Worm (Caenorhabditis elegans) whole organism, young adult: ENCODE results near the gene C31C9.9.
"Not testable (repeated sequence)": the region's sequence is repeated elsewhere in the genome, so short reads cannot be mapped to it uniquely, and the experiment has no call there.

Source experiments
- B0035.1 ChIP-seq: sonication (generic microtip); optimal IDR thresholded peaks from 2 replicates; lab custom pipeline; 2016; ENCODE audit warnings: missing genetic modification characterization, mild to moderate bottlenecking, missing compliant biosample characterization, missing genotype, missing genetic modification reagents
- B0261.1 ChIP-seq: sonication (generic microtip); optimal IDR thresholded peaks from 2 replicates; lab custom pipeline; 2016; ENCODE audit warnings: mild to moderate bottlenecking, missing genetic modification characterization, moderate library complexity, missing compliant biosample characterization
- D2030.7 ChIP-seq: fragments of 200-800 bp; sonication (Bioruptor generic); IDR thresholded peaks from 2 replicates; pipeline ENCODE4 v1.3.6; 2022; ENCODE audit warnings: missing genetic modification reagents, missing genetic modification characterization, missing compliant biosample characterization
- F10E7.11 ChIP-seq: sonication (generic microtip); optimal IDR thresholded peaks from 2 replicates; lab custom pipeline; 2017; ENCODE audit warnings: mild to moderate bottlenecking, missing genetic modification characterization, moderate library complexity, missing compliant biosample characterization
- F39B2.1 ChIP-seq: fragments of 200-800 bp; sonication (Bioruptor generic); IDR thresholded peaks from 2 replicates; pipeline ENCODE4 v1.3.6; 2022; ENCODE audit warnings: missing genetic modification reagents, missing genetic modification characterization, missing compliant biosample characterization
- F57A8.1 ChIP-seq: fragments of 200-800 bp; sonication (Bioruptor generic); optimal IDR thresholded peaks from 2 replicates; lab custom pipeline; 2018; ENCODE audit warnings: mild to moderate bottlenecking, missing genetic modification characterization, moderate library complexity, missing compliant biosample characterization
- K11D2.4 ChIP-seq: fragments of 200-800 bp; sonication (Bioruptor generic); IDR thresholded peaks from 2 replicates; pipeline ENCODE4 v1.3.6; 2022; ENCODE audit warnings: missing genetic modification reagents, missing genetic modification characterization, missing compliant biosample characterization
- Y67H2A.10 ChIP-seq: fragments of 200-800 bp; sonication (Bioruptor generic); conservative IDR thresholded peaks from 2 replicates; pipeline ENCODE4 v1.3.6; 2022; ENCODE audit warnings: missing genetic modification reagents, missing genetic modification characterization, missing compliant biosample characterization
- akir-1 ChIP-seq: fragments of 200-800 bp; sonication (Bioruptor generic); optimal IDR thresholded peaks from 2 replicates; lab custom pipeline; 2018; ENCODE audit warnings: mild to moderate bottlenecking, missing genetic modification characterization, moderate library complexity, missing compliant biosample characterization
- attf-6 ChIP-seq: fragments of 200-800 bp; sonication (Bioruptor generic); IDR thresholded peaks from 2 replicates; pipeline ENCODE4 v1.3.6; 2022; ENCODE audit warnings: missing genetic modification reagents, missing genetic modification characterization, missing compliant biosample characterization
- cebp-1 ChIP-seq, 2 experiments: fragments of 200-800 bp in 1 of 2; sonication (Bioruptor generic) in 1 of 2; sonication (generic microtip) in 1 of 2; IDR thresholded peaks in 1 of 2; optimal IDR thresholded peaks in 1 of 2; 2 replicates each; pipeline versions ENCODE4 v1.3.6 to Lab custom; 2017 to 2022; ENCODE audit warnings: missing compliant biosample characterization in 2 of 2, missing genetic modification characterization in 2 of 2, mild to moderate bottlenecking in 1 of 2, missing genetic modification reagents in 1 of 2, moderate library complexity in 1 of 2
- cebp-2 ChIP-seq: fragments of 200-800 bp; sonication (Bioruptor generic); IDR thresholded peaks from 2 replicates; pipeline ENCODE4 v1.3.6; 2022; ENCODE audit warnings: missing genetic modification characterization, missing compliant biosample characterization
- dox-1 ChIP-seq: fragments of 200-800 bp; sonication (Bioruptor generic); IDR thresholded peaks from 2 replicates; pipeline ENCODE4 v1.3.6; 2022; ENCODE audit warnings: missing genetic modification reagents, missing genetic modification characterization, missing compliant biosample characterization
- egrh-3 ChIP-seq: fragments of 200-800 bp; sonication (Bioruptor generic); IDR thresholded peaks from 2 replicates; pipeline ENCODE4 v1.3.6; 2022; ENCODE audit warnings: missing genetic modification reagents, missing genetic modification characterization, missing compliant biosample characterization
- hlh-26 ChIP-seq: fragments of 200-800 bp; sonication (Bioruptor generic); conservative IDR thresholded peaks from 2 replicates; pipeline ENCODE4 v1.3.6; 2022; ENCODE audit warnings: missing genetic modification reagents, missing genetic modification characterization, missing compliant biosample characterization
- hmg-1.2 ChIP-seq: fragments of 200-800 bp; sonication (Bioruptor generic); IDR thresholded peaks from 2 replicates; pipeline ENCODE4 v1.3.6; 2022; ENCODE audit warnings: missing genetic modification reagents, missing genetic modification characterization, missing compliant biosample characterization
- lin-26 ChIP-seq: fragments of 200-800 bp; sonication (Bioruptor generic); IDR thresholded peaks from 2 replicates; pipeline ENCODE4 v1.3.6; 2022; ENCODE audit warnings: missing genetic modification reagents, missing genetic modification characterization, missing compliant biosample characterization
- lin-40 ChIP-seq: sonication (generic microtip); optimal IDR thresholded peaks from 2 replicates; lab custom pipeline; 2016; ENCODE audit warnings: missing genetic modification characterization, mild to moderate bottlenecking, missing compliant biosample characterization, missing genotype, missing genetic modification reagents
- lsl-1 ChIP-seq: fragments of 200-800 bp; sonication (Bioruptor generic); optimal IDR thresholded peaks from 2 replicates; lab custom pipeline; 2018; ENCODE audit warnings: mild to moderate bottlenecking, missing genetic modification characterization, moderate library complexity, missing compliant biosample characterization
- lsy-27 ChIP-seq: sonication (generic microtip); optimal IDR thresholded peaks from 2 replicates; lab custom pipeline; 2017; ENCODE audit warnings: missing genetic modification characterization, mild to moderate bottlenecking, missing compliant biosample characterization, antibody characterized with exemption, missing genotype, borderline replicate concordance; ENCODE audit not compliant: insufficient read depth
- madf-6 ChIP-seq: fragments of 200-800 bp; sonication (Bioruptor generic); IDR thresholded peaks from 2 replicates; pipeline ENCODE4 v1.3.6; 2022; ENCODE audit warnings: missing genetic modification reagents, missing genetic modification characterization, missing compliant biosample characterization
- nfyb-1 ChIP-seq: fragments of 200-800 bp; sonication (Bioruptor generic); IDR thresholded peaks from 2 replicates; pipeline ENCODE4 v1.3.6; 2022; ENCODE audit warnings: missing genetic modification reagents, missing genetic modification characterization, missing compliant biosample characterization
- nhr-80 ChIP-seq: sonication (generic microtip); optimal IDR thresholded peaks from 2 replicates; lab custom pipeline; 2016; ENCODE audit warnings: missing genetic modification characterization, missing compliant biosample characterization
- pbrm-1 ChIP-seq: fragments of 200-800 bp; sonication (Bioruptor generic); IDR thresholded peaks from 2 replicates; pipeline ENCODE4 v1.3.6; 2022; ENCODE audit warnings: missing genetic modification reagents, missing genetic modification characterization, missing compliant biosample characterization
- rpc-1 ChIP-seq, 2 experiments: fragments of 150-350 bp in 1 of 2; sonication (generic microtip) in 1 of 2; optimal IDR thresholded peaks; 2 replicates each; lab custom pipeline; 2014 to 2018; ENCODE audit warnings: missing biosample characterization in 1 of 2, missing genetic modification characterization in 1 of 2, missing genetic modification reagents in 1 of 2, missing genotype in 1 of 2
- snpc-4 ChIP-seq, 5 experiments: fragments of 150-350 bp in 1 of 5; sonication (generic microtip) in 4 of 5; optimal IDR thresholded peaks; 2 replicates each; lab custom pipeline; 2014 to 2018; ENCODE audit warnings: missing genetic modification characterization in 5 of 5, missing biosample characterization in 3 of 5, antibody characterized with exemption in 2 of 5, mild to moderate bottlenecking in 2 of 5, missing compliant biosample characterization in 2 of 5, missing genotype in 2 of 5, moderate library complexity in 2 of 5, missing genetic modification reagents in 1 of 5
- somi-1 ChIP-seq: fragments of 200-800 bp; sonication (Bioruptor generic); optimal IDR thresholded peaks from 2 replicates; lab custom pipeline; 2018; ENCODE audit warnings: mild to moderate bottlenecking, missing genetic modification characterization, missing compliant biosample characterization
- tbp1 ChIP-seq: fragments of 200-800 bp; sonication (Bioruptor generic); optimal IDR thresholded peaks from 2 replicates; lab custom pipeline; 2018; ENCODE audit warnings: mild to moderate bottlenecking, missing genetic modification characterization, missing compliant biosample characterization
- tbx-9 ChIP-seq: sonication (generic microtip); optimal IDR thresholded peaks from 2 replicates; lab custom pipeline; 2016; ENCODE audit warnings: borderline replicate concordance, missing genetic modification characterization, inconsistent platforms, missing compliant biosample characterization
- unc-130 ChIP-seq: sonication (generic microtip); optimal IDR thresholded peaks from 2 replicates; lab custom pipeline; 2016; ENCODE audit warnings: missing genetic modification reagents, missing genetic modification characterization, missing compliant biosample characterization
- ztf-25 ChIP-seq: fragments of 200-800 bp; sonication (Bioruptor generic); IDR thresholded peaks from 2 replicates; pipeline ENCODE4 v1.3.6; 2022; ENCODE audit warnings: missing genetic modification reagents, missing genetic modification characterization, missing compliant biosample characterization

C31C9.9 gene

ce11 chrII:13658424-13658823, 3.6 kb downstream of the C31C9.9 start:
- TF ChIP-seq egrh-3, result 0 out of 2 replicates have a peak, but pooled peaks have one; percentile 13
- TF ChIP-seq tbp1 (GFP tag; lab: Kevin White, UChicago), result peak; percentile 83
- peak; percentile 32; the same call in 1 of the 2 replicates for TF ChIP-seq madf-6 (GFP tag; lab: Robert Waterston, UW)
- peak; percentile 96 for TF ChIP-seq lin-26 (GFP tag; lab: Robert Waterston, UW)
- peak; percentile 39; the same call in 1 of the 2 replicates for TF ChIP-seq pbrm-1 (GFP tag; lab: Robert Waterston, UW)
- TF ChIP-seq hmg-1.2 (GFP tag; lab: Robert Waterston, UW), result peak; percentile 56
- TF ChIP-seq ztf-25, result peak; percentile 71; the same call in 1 of the 2 replicates
- TF ChIP-seq rpc-1 (optimal IDR thresholded peaks at IDR 0.05; lab: Kevin White, UChicago), result peak; percentile 22
- peak; percentile 63 for TF ChIP-seq rpc-1 (tag; optimal IDR thresholded peaks at IDR 0.05; lab: Kevin White, UChicago)
- TF ChIP-seq nfyb-1 (GFP tag; lab: Robert Waterston, UW), result peak; percentile 73
- 0 out of 2 replicates have a peak, but pooled peaks have one; percentile 64 for TF ChIP-seq cebp-2 (GFP tag; lab: Robert Waterston, UW)
- peak; percentile 50 for TF ChIP-seq B0261.1 (tag; lab: Kevin White, UChicago)
- TF ChIP-seq D2030.7 (GFP tag; lab: Robert Waterston, UW), result peak; percentile 64
- TF ChIP-seq attf-6 (GFP tag; lab: Robert Waterston, UW), result 0 out of 2 replicates have a peak, but pooled peaks have one; percentile 29
- peak; percentile 57 for TF ChIP-seq dox-1
- TF ChIP-seq, all 124 proteins: peak for 14; not testable (repeated sequence) for 110

- not testable (repeated sequence) for TF ChIP-seq unc-130 (GFP tag; lab: Kevin White, UChicago); B0035.1 (tag; lab: Kevin White, UChicago); F57A8.1 (GFP tag; lab: Kevin White, UChicago)
Measured at ce11 chrII:13661990-13662389, 7.2 kb downstream of the C31C9.9 start, which contains the start of gene C31C9.6. C31C9.6 (minus strand) TSS chrII:13662090.

ce11 chrII:13664416-13664815, 9.6 kb downstream of the C31C9.9 start:
- TF ChIP-seq somi-1 (GFP tag; lab: Kevin White, UChicago) (no peak), lin-40 (tag; lab: Kevin White, UChicago) (peak; percentile 19), F10E7.11 (no peak), hlh-26 (GFP tag; lab: Robert Waterston, UW) (no peak), K11D2.4 (GFP tag; lab: Robert Waterston, UW) (no peak), lsy-27 (tag; lab: Kevin White, UChicago) (no peak), F39B2.1 (GFP tag; lab: Robert Waterston, UW) (no peak), akir-1 (GFP tag; lab: Kevin White, UChicago) (no peak), lsl-1 (GFP tag; lab: Kevin White, UChicago) (no peak), Y67H2A.10 (GFP tag; lab: Robert Waterston, UW) (no peak), nhr-80 (tag; lab: Kevin White, UChicago) (peak; percentile 43)

ce11 chrII:13664993-13665680, 10.3 kb downstream of the C31C9.9 start:
- TF ChIP-seq cebp-1 (GFP tag; IDR thresholded peaks at IDR 0.05; lab: Robert Waterston, UW) (no peak), cebp-1 (tag; optimal IDR thresholded peaks at IDR 0.05; lab: Kevin White, UChicago) (peak; percentile 21), tbx-9 (tag; lab: Kevin White, UChicago) (no peak), snpc-4 (GFP tag; optimal IDR thresholded peaks at IDR 0.05; lab: Kevin White, UChicago) (no peak), snpc-4 (tag; optimal IDR thresholded peaks at IDR 0.05; lab: Kevin White, UChicago) (peak; percentile 35 to 75 (median 62)), nhr-80 (tag; lab: Kevin White, UChicago) (peak; percentile 59)
